Fruit fly (Drosophila melanogaster) whole organism, wandering third instar larva: ENCODE measurements around the gene Jon65Ai.

Experiments used
- Abd-B ChIP-seq: fragments of >200 bp; optimal IDR thresholded peaks from 2 replicates; lab custom pipeline; 2017; ENCODE audit warnings: missing biosample characterization, missing genetic modification characterization
- Dfd ChIP-seq: fragments of >200 bp; optimal IDR thresholded peaks from 2 replicates; lab custom pipeline; 2017; ENCODE audit warnings: missing biosample characterization, missing genetic modification characterization
- Hr78 ChIP-seq: fragments of >200 bp; optimal IDR thresholded peaks from 2 replicates; lab custom pipeline; 2017; ENCODE audit warnings: missing biosample characterization, missing genetic modification characterization
- br ChIP-seq: fragments of 200-800 bp; sonication (Bioruptor generic); optimal IDR thresholded peaks from 2 replicates; lab custom pipeline; 2016; ENCODE audit warnings: missing biosample characterization, missing genetic modification characterization
- dl ChIP-seq, 2 experiments: fragments of 175-275, 200-275 bp in 1 of 2; fragments of 200-275 bp in 1 of 2; sonication (Bioruptor generic); optimal IDR thresholded peaks; lab custom pipeline; 2018; ENCODE audit warnings: mild to moderate bottlenecking in 2 of 2, missing biosample characterization in 2 of 2, missing genetic modification characterization in 2 of 2, moderate library complexity in 2 of 2; ENCODE audit not compliant: partially characterized antibody in 2 of 2, insufficient read depth in 1 of 2
- foxo ChIP-seq, 2 experiments: fragments of 200-800 bp; sonication (Bioruptor generic); optimal IDR thresholded peaks; 2 replicates in 1 of 2; 3 replicates in 1 of 2; lab custom pipeline; 2016 to 2017; ENCODE audit warnings: missing biosample characterization in 2 of 2, missing genetic modification characterization in 2 of 2
- fru ChIP-seq: fragments of 200-800 bp; sonication (Bioruptor generic); optimal IDR thresholded peaks from 3 replicates; lab custom pipeline; 2016; ENCODE audit warnings: missing biosample characterization, mild to moderate bottlenecking, missing genetic modification characterization
- pan ChIP-seq: fragments of >200 bp; optimal IDR thresholded peaks from 2 replicates; lab custom pipeline; 2017
- rgr ChIP-seq: fragments of 200-800 bp; sonication (Bioruptor generic); optimal IDR thresholded peaks from 3 replicates; lab custom pipeline; 2016; ENCODE audit warnings: missing biosample characterization, mild to moderate bottlenecking, missing genetic modification characterization
- sage ChIP-seq: fragments of 200-800 bp; sonication (Bioruptor generic); optimal IDR thresholded peaks from 2 replicates; lab custom pipeline; 2016; ENCODE audit warnings: missing biosample characterization, mild to moderate bottlenecking, missing genetic modification characterization
- woc ChIP-seq: sonication (Bioruptor generic); optimal IDR thresholded peaks from 2 replicates; lab custom pipeline; 2016; ENCODE audit warnings: missing biosample characterization, mild to moderate bottlenecking, missing genetic modification characterization

DNA sequence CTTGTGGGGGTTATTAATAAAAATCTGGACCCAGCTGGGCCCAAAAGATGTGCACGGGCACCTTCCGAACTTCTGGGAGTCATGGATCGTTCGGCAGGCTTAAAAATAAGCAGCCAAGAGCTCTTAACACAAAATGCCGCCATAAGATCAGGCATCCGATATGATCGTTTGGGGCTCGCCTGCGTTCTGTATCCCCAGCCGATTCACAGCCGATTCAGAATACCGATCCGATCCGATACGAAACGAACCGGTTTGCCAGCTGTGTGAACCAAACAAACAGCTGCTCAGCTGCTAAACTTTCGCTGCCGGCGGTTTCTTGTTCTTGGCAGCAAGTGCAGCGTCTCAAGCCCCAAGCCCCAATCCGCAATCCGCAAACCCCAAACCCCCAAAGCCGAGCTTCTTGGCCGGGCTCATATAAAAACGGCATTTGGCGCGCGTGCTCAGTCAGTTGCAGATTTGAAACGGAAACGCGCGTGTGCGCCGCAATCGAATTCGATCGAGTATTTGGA lies 11.7 kb upstream of the Jon65Ai start, which contains the start of gene CG42269:
- no peak for TF ChIP-seq woc
- TF ChIP-seq Hr78 (GFP tag; lab: Kevin White, UChicago), result no peak
- no peak for TF ChIP-seq dl (GFP tag; optimal IDR thresholded peaks at IDR 0.05; lab: Kevin White, UChicago; ENCODE audit: insufficient read depth in 1 of 2, partially characterized antibody in 2 of 2)
- no peak for TF ChIP-seq Dfd (GFP tag; lab: Kevin White, UChicago)
- TF ChIP-seq br (GFP tag; lab: Kevin White, UChicago), result no peak
- no peak for TF ChIP-seq pan (lab: Kevin White, UChicago)
- TF ChIP-seq Abd-B (GFP tag; lab: Kevin White, UChicago), result no peak
- TF ChIP-seq sage (GFP tag; lab: Kevin White, UChicago), result no peak
- TF ChIP-seq rgr (GFP tag; lab: Kevin White, UChicago), result no peak
- TF ChIP-seq fru, result no peak
- no peak for TF ChIP-seq foxo (GFP tag; optimal IDR thresholded peaks at IDR 0.05; lab: Kevin White, UChicago)
